Worm (Caenorhabditis elegans): ENCODE results near the gene fbxa-15.

DNA sequence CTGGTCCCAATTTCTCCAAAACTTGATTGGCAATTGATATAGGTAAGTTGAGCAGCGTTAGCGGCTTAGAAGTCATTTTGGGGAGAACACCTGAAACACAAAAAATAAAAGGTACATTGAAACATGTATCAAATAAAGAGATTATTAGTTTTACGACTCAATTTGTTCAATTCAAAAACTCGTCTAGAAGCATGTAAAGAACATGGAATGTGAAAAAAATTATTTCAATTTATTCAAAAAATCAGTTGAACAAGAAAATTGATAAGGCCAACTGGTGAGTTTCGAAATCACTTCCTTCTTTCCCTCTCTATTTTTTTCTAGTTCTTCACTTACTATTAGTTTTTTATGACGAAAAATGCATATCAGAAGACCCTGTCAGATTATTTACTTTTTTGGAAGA lies 45.9 kb downstream of the fbxa-15 start, which contains the start of gene fbxa-30:
- no peak for TF ChIP-seq lsy-12 (tag; optimal IDR thresholded peaks at IDR 0.05)
- no peak for TF ChIP-seq daf-12 (tag; optimal IDR thresholded peaks at IDR 0.05)
- no peak for TF ChIP-seq nhr-11 (tag; optimal IDR thresholded peaks at IDR 0.05)
- no peak for TF ChIP-seq nfya-1 (tag; optimal IDR thresholded peaks at IDR 0.05; ENCODE audit: insufficient read depth)
- no peak for TF ChIP-seq lin-39 (tag; optimal IDR thresholded peaks at IDR 0.05)
